Worm (Caenorhabditis elegans): ENCODE data around the gene F39F10.4.

ce11 chrX:16868931-16869330, 34.6 kb downstream of the F39F10.4 start, which contains the start of gene aakg-2:
- TF ChIP-seq him-1 (tag; optimal IDR thresholded peaks at IDR 0.05) (no peak), W03F9.2 (tag; optimal IDR thresholded peaks at IDR 0.05) (no peak), dao-5 (tag; optimal IDR thresholded peaks at IDR 0.05) (no peak)

Data from whole organism, L4/young adult.